Worm (Caenorhabditis elegans) whole organism, L4/young adult: Measurements from ENCODE around the gene R07B7.2.

ENCODE experiments used
- W03F9.2 ChIP-seq: fragments of 150-350 bp; optimal IDR thresholded peaks from 2 replicates; lab custom pipeline; 2014; ENCODE audit warnings: missing biosample characterization, missing genetic modification characterization
- dao-5 ChIP-seq: sonication (generic microtip); optimal IDR thresholded peaks from 2 replicates; lab custom pipeline; 2016; ENCODE audit warnings: missing genotype, missing genetic modification characterization, moderate library complexity, missing compliant biosample characterization
- him-1 ChIP-seq: sonication (generic microtip); optimal IDR thresholded peaks from 2 replicates; lab custom pipeline; 2016; ENCODE audit warnings: missing genotype, missing genetic modification reagents, missing genetic modification characterization, missing compliant biosample characterization

Gene R07B7.2

ce11 chrV:12059719-12060118 lies at the start of gene R07B7.2:
Gene R07B7.2 (minus strand): TSS chrV:12059753.
- no peak for TF ChIP-seq W03F9.2 (tag; lab: Kevin White, UChicago)
- no peak for TF ChIP-seq him-1 (tag; lab: Kevin White, UChicago)
- TF ChIP-seq dao-5 = no peak

- no peak for TF ChIP-seq him-1 (tag; lab: Kevin White, UChicago)
- no peak for TF ChIP-seq dao-5
- no peak for TF ChIP-seq W03F9.2 (tag; lab: Kevin White, UChicago)
These were observed 47.3 kb upstream of the R07B7.2 start, which contains the start of gene nhr-136 for ce11 chrV:12106841-12107240. Gene nhr-136 (plus strand): TSS chrV:12107141.

ce11 chrV:12103920-12104319 lies 44.4 kb upstream of the R07B7.2 start, which contains the start of gene nhr-153:
Gene nhr-153 (plus strand): TSS chrV:12104220.
- TF ChIP-seq W03F9.2 (tag; lab: Kevin White, UChicago) = no peak
- TF ChIP-seq him-1 (tag; lab: Kevin White, UChicago) = no peak
- TF ChIP-seq dao-5 = no peak

- TF ChIP-seq dao-5 = no peak
- TF ChIP-seq W03F9.2 (tag; lab: Kevin White, UChicago) = peak; percentile 17
These were observed 41.3 kb upstream of the R07B7.2 start, which contains the start of gene nhr-154 for ce11 chrV:12100794-12101343. Gene nhr-154 (plus strand): TSS chrV:12101293.

- no peak for TF ChIP-seq W03F9.2 (tag; lab: Kevin White, UChicago)
- no peak for TF ChIP-seq dao-5
These were observed 38.6 kb upstream of the R07B7.2 start, which contains the start of gene nhr-209 for ce11 chrV:12098123-12098522. Gene nhr-209 (plus strand): TSS chrV:12098149.

- TF ChIP-seq W03F9.2 (tag; lab: Kevin White, UChicago) = no peak
- TF ChIP-seq dao-5 = no peak
- no peak for TF ChIP-seq him-1 (tag; lab: Kevin White, UChicago)
These were observed 36.3 kb upstream of the R07B7.2 start, which contains the start of gene nhr-207 for ce11 chrV:12095865-12096264. Gene nhr-207 (plus strand): TSS chrV:12096146.

ce11 chrV:12094030-12094429 lies 34.5 kb upstream of the R07B7.2 start, which contains the start of gene nhr-208:
Gene nhr-208 (plus strand): TSS chrV:12094317.
- TF ChIP-seq dao-5 = no peak
- no peak for TF ChIP-seq him-1 (tag; lab: Kevin White, UChicago)
- TF ChIP-seq W03F9.2 (tag; lab: Kevin White, UChicago) = no peak

- TF ChIP-seq W03F9.2 (tag; lab: Kevin White, UChicago) = no peak
- TF ChIP-seq dao-5 = no peak
- no peak for TF ChIP-seq him-1 (tag; lab: Kevin White, UChicago)
These were observed 32.2 kb upstream of the R07B7.2 start, which contains the start of gene nhr-206 for ce11 chrV:12091759-12092158. Gene nhr-206 (plus strand): TSS chrV:12092006.

- no peak for TF ChIP-seq dao-5
- TF ChIP-seq him-1 (tag; lab: Kevin White, UChicago) = no peak
- no peak for TF ChIP-seq W03F9.2 (tag; lab: Kevin White, UChicago)
These were observed 29.2 kb upstream of the R07B7.2 start, which contains the start of gene R07B7.12 for ce11 chrV:12088773-12089172. Gene R07B7.12 (plus strand): TSS chrV:12089073.

ce11 chrV:12086934-12087333 lies 27.4 kb upstream of the R07B7.2 start, which contains the start of gene gana-1:
Gene gana-1 (plus strand): TSS chrV:12087234.
- TF ChIP-seq W03F9.2 (tag; lab: Kevin White, UChicago) = no peak
- TF ChIP-seq him-1 (tag; lab: Kevin White, UChicago) = no peak
- no peak for TF ChIP-seq dao-5

- TF ChIP-seq W03F9.2 (tag; lab: Kevin White, UChicago) = no peak
- TF ChIP-seq him-1 (tag; lab: Kevin White, UChicago) = no peak
- no peak for TF ChIP-seq dao-5
These were observed 26.5 kb upstream of the R07B7.2 start for ce11 chrV:12085867-12086634.

ce11 chrV:12084216-12084615 lies 24.7 kb upstream of the R07B7.2 start, which contains the start of gene R07B7.8:
Gene R07B7.8 (minus strand): TSS chrV:12084316.
- TF ChIP-seq W03F9.2 (tag; lab: Kevin White, UChicago) (no peak), him-1 (tag; lab: Kevin White, UChicago) (no peak), dao-5 (no peak)

ce11 chrV:12082932-12083331 lies 23.4 kb upstream of the R07B7.2 start, which contains the start of gene R07B7.10:
Gene R07B7.10 (plus strand): TSS chrV:12083216.
- TF ChIP-seq dao-5 (no peak), W03F9.2 (tag; lab: Kevin White, UChicago) (no peak), him-1 (tag; lab: Kevin White, UChicago) (no peak)

ce11 chrV:12080274-12080673 lies 20.7 kb upstream of the R07B7.2 start, which contains the start of gene R07B7.9:
Gene R07B7.9 (minus strand): TSS chrV:12080374.
- TF ChIP-seq dao-5 (no peak), him-1 (tag; lab: Kevin White, UChicago) (no peak), W03F9.2 (tag; lab: Kevin White, UChicago) (no peak)
